ENCODE assay signal across 1 fruit fly cellular context in genomic region chr3L:4102496-4103257, dm6.
A peak's percentile ranks its signal among the peaks of the same experiment; 100 is the strongest.
TF ChIP-seq lines count a peak whose summit lies in the region.

Gene CG14995 (minus strand): TSS chr3L:4103256.

TF ChIP-seq in whole organism, embryonic, 481 proteins besides CTCF, POLR2A, EP300 and RAD21 (continued from another document and continues in another):
- TF ChIP-seq ac (GFP tag; optimal IDR thresholded peaks at IDR 0.05; lab: Kevin White, UChicago) = no peak
- peak; percentile 61 to 86 for TF ChIP-seq Trl (optimal IDR thresholded peaks at IDR 0.05; lab: Kevin White, UChicago)
- no peak for TF ChIP-seq Trl (GFP tag; optimal IDR thresholded peaks at IDR 0.05; lab: Kevin White, UChicago)
- no peak for TF ChIP-seq CG10431 (GFP tag; optimal IDR thresholded peaks at IDR 0.05; lab: Kevin White, UChicago)
- no peak for TF ChIP-seq CG14667 (GFP tag; IDR thresholded peaks at IDR 0.05; lab: Robert Waterston, UW)
- TF ChIP-seq Ravus (GFP tag; IDR thresholded peaks at IDR 0.05; lab: Robert Waterston, UW) = no peak
- TF ChIP-seq CG4707 (GFP tag; optimal IDR thresholded peaks at IDR 0.05; lab: Kevin White, UChicago) = no peak
- TF ChIP-seq CG8478 (optimal IDR thresholded peaks at IDR 0.05; lab: Kevin White, UChicago) = no peak
- no peak for TF ChIP-seq CG13775 (GFP tag; optimal IDR thresholded peaks at IDR 0.05; lab: Kevin White, UChicago)
- no peak for TF ChIP-seq CG13624 (GFP tag; optimal IDR thresholded peaks at IDR 0.05; lab: Kevin White, UChicago)
- TF ChIP-seq Antp (GFP tag; optimal IDR thresholded peaks at IDR 0.05; lab: Kevin White, UChicago) = no peak
- TF ChIP-seq NK7.1 (GFP tag; optimal IDR thresholded peaks at IDR 0.05; lab: Kevin White, UChicago) = no peak
- TF ChIP-seq Nf-YC (tag; optimal IDR thresholded peaks at IDR 0.05; lab: Kevin White, UChicago) = peak; percentile 31
- TF ChIP-seq Bdp1 (GFP tag; optimal IDR thresholded peaks at IDR 0.05; lab: Kevin White, UChicago) = no peak
- no peak for TF ChIP-seq Sox100B (GFP tag; optimal IDR thresholded peaks at IDR 0.05; lab: Kevin White, UChicago)
- no peak for TF ChIP-seq h (optimal IDR thresholded peaks at IDR 0.05; lab: Kevin White, UChicago)
- no peak for TF ChIP-seq lmd (GFP tag; IDR thresholded peaks at IDR 0.05; lab: Robert Waterston, UW)
- peak; percentile 41 for TF ChIP-seq slbo (GFP tag; IDR thresholded peaks at IDR 0.05; lab: Robert Waterston, UW)
- TF ChIP-seq CG12071 (GFP tag; optimal IDR thresholded peaks at IDR 0.05; lab: Kevin White, UChicago) = peak; percentile 61
- TF ChIP-seq Bgb (GFP tag; IDR thresholded peaks at IDR 0.05; lab: Robert Waterston, UW; ENCODE audit: partially characterized antibody) = peak; percentile 70
- no peak for TF ChIP-seq yki (optimal IDR thresholded peaks at IDR 0.05; lab: Kevin White, UChicago)
- TF ChIP-seq dm (GFP tag; optimal IDR thresholded peaks at IDR 0.05; lab: Kevin White, UChicago) = no peak
- TF ChIP-seq CrebB (tag; optimal IDR thresholded peaks at IDR 0.05; lab: Kevin White, UChicago) = no peak
- no peak for TF ChIP-seq CG10565 (GFP tag; optimal IDR thresholded peaks at IDR 0.05; lab: Kevin White, UChicago)
- no peak for TF ChIP-seq twi (tag; optimal IDR thresholded peaks at IDR 0.05; lab: Kevin White, UChicago)
- no peak for TF ChIP-seq CG1024 (GFP tag; IDR thresholded peaks at IDR 0.05; lab: Robert Waterston, UW)
- TF ChIP-seq hbn (GFP tag; IDR thresholded peaks at IDR 0.05; lab: Robert Waterston, UW; ENCODE audit: partially characterized antibody) = peak; percentile 38
- no peak for TF ChIP-seq CG31441 (GFP tag; IDR thresholded peaks at IDR 0.05; lab: Robert Waterston, UW)
- TF ChIP-seq sob (GFP tag; IDR thresholded peaks at IDR 0.05; lab: Robert Waterston, UW) = no peak; the same call in 1 of the 2 replicates
- TF ChIP-seq CG7786 (GFP tag; optimal IDR thresholded peaks at IDR 0.05; lab: Kevin White, UChicago) = no peak
- TF ChIP-seq CG15269 (tag; optimal IDR thresholded peaks at IDR 0.05; lab: Kevin White, UChicago) = no peak
- no peak for TF ChIP-seq CG11723 (GFP tag; optimal IDR thresholded peaks at IDR 0.05; lab: Kevin White, UChicago)
- no peak for TF ChIP-seq CG10147 (GFP tag; optimal IDR thresholded peaks at IDR 0.05; lab: Kevin White, UChicago)
- TF ChIP-seq oc (tag; optimal IDR thresholded peaks at IDR 0.05; lab: Kevin White, UChicago) = peak; percentile 67
- TF ChIP-seq C15 (GFP tag; IDR thresholded peaks at IDR 0.05; lab: Robert Waterston, UW) = no peak
- peak; percentile 61 for TF ChIP-seq pzg (GFP tag; optimal IDR thresholded peaks at IDR 0.05; lab: Kevin White, UChicago)
- no peak for TF ChIP-seq CG5953 (GFP tag; IDR thresholded peaks at IDR 0.05; lab: Robert Waterston, UW)
- TF ChIP-seq PHDP (tag; optimal IDR thresholded peaks at IDR 0.05; lab: Kevin White, UChicago) = peak; percentile 50
- no peak for TF ChIP-seq onecut (GFP tag; IDR thresholded peaks at IDR 0.05; lab: Robert Waterston, UW)
- no peak for TF ChIP-seq vfl (GFP tag; optimal IDR thresholded peaks at IDR 0.05; lab: Kevin White, UChicago)
- TF ChIP-seq dmrt99B (tag; optimal IDR thresholded peaks at IDR 0.05; lab: Kevin White, UChicago) = peak; percentile 21
- peak; percentile 39 for TF ChIP-seq CG17385 (GFP tag; optimal IDR thresholded peaks at IDR 0.05; lab: Kevin White, UChicago)
- no peak for TF ChIP-seq CG33557 (GFP tag; optimal IDR thresholded peaks at IDR 0.05; lab: Kevin White, UChicago)
- no peak for TF ChIP-seq org-1 (GFP tag; optimal IDR thresholded peaks at IDR 0.05; lab: Kevin White, UChicago)
- TF ChIP-seq CG8944 (GFP tag; optimal IDR thresholded peaks at IDR 0.05; lab: Kevin White, UChicago) = no peak
- no peak for TF ChIP-seq CG30020 (tag; optimal IDR thresholded peaks at IDR 0.05; lab: Kevin White, UChicago)
- TF ChIP-seq Dip3 (GFP tag; optimal IDR thresholded peaks at IDR 0.05; lab: Kevin White, UChicago) = no peak
- TF ChIP-seq trh (GFP tag; optimal IDR thresholded peaks at IDR 0.05; lab: Kevin White, UChicago) = no peak
- TF ChIP-seq CG7839 (tag; optimal IDR thresholded peaks at IDR 0.05; lab: Kevin White, UChicago) = peak; percentile 4
- no peak for TF ChIP-seq CG7556 (GFP tag; optimal IDR thresholded peaks at IDR 0.05; lab: Kevin White, UChicago)
- no peak for TF ChIP-seq CG14441 (GFP tag; IDR thresholded peaks at IDR 0.05; lab: Robert Waterston, UW)
- no peak for TF ChIP-seq insv (GFP tag; optimal IDR thresholded peaks at IDR 0.05; lab: Kevin White, UChicago)
- TF ChIP-seq chm (GFP tag; IDR thresholded peaks at IDR 0.05; lab: Robert Waterston, UW) = peak; percentile 74; the same call in 1 of the 2 replicates
- no peak for TF ChIP-seq sim (GFP tag; IDR thresholded peaks at IDR 0.05; lab: Robert Waterston, UW)
- no peak for TF ChIP-seq CG14050 (GFP tag; IDR thresholded peaks at IDR 0.05; lab: Robert Waterston, UW)
- TF ChIP-seq lov (optimal IDR thresholded peaks at IDR 0.05; lab: Kevin White, UChicago) = no peak
- TF ChIP-seq lov (GFP tag; IDR thresholded peaks at IDR 0.05; lab: Robert Waterston, UW) = no peak
- no peak for TF ChIP-seq mld (GFP tag; IDR thresholded peaks at IDR 0.05; lab: Robert Waterston, UW; ENCODE audit: partially characterized antibody)
- TF ChIP-seq NFAT (GFP tag; IDR thresholded peaks at IDR 0.05; lab: Robert Waterston, UW) = no peak
- no peak for TF ChIP-seq grn (GFP tag; optimal IDR thresholded peaks at IDR 0.05; lab: Kevin White, UChicago)
- TF ChIP-seq ci (GFP tag; IDR thresholded peaks at IDR 0.05; lab: Robert Waterston, UW) = peak; percentile 72; the same call in 2 of the 3 replicates
- no peak for TF ChIP-seq CG43689 (GFP tag; IDR thresholded peaks at IDR 0.05; lab: Robert Waterston, UW)
- TF ChIP-seq jumu (GFP tag; optimal IDR thresholded peaks at IDR 0.05; lab: Kevin White, UChicago) = no peak
- no peak for TF ChIP-seq H2.0 (GFP tag; IDR thresholded peaks at IDR 0.05; lab: Robert Waterston, UW)
- TF ChIP-seq CG6683 (GFP tag; optimal IDR thresholded peaks at IDR 0.05; lab: Kevin White, UChicago) = no peak
- no peak for TF ChIP-seq NfI (GFP tag; optimal IDR thresholded peaks at IDR 0.05; lab: Kevin White, UChicago)
- no peak for TF ChIP-seq CG14965 (GFP tag; optimal IDR thresholded peaks at IDR 0.05; lab: Kevin White, UChicago; ENCODE audit: borderline replicate concordance)
- TF ChIP-seq Spps (tag; optimal IDR thresholded peaks at IDR 0.05; lab: Kevin White, UChicago) = no peak
- TF ChIP-seq lbe (GFP tag; optimal IDR thresholded peaks at IDR 0.05; lab: Kevin White, UChicago) = peak; percentile 65
- TF ChIP-seq tna (GFP tag; IDR thresholded peaks at IDR 0.05; lab: Robert Waterston, UW; ENCODE audit: partially characterized antibody) = peak; percentile 42; the same call in 1 of the 2 replicates
- no peak for TF ChIP-seq bcd (GFP tag; optimal IDR thresholded peaks at IDR 0.05; lab: Kevin White, UChicago)
- TF ChIP-seq Neu2 (GFP tag; optimal IDR thresholded peaks at IDR 0.05; lab: Kevin White, UChicago; ENCODE audit: borderline replicate concordance) = no peak
- TF ChIP-seq CG4328 (GFP tag; optimal IDR thresholded peaks at IDR 0.05; lab: Kevin White, UChicago) = peak; percentile 29
- no peak for TF ChIP-seq pfk (GFP tag; optimal IDR thresholded peaks at IDR 0.05; lab: Kevin White, UChicago)
- peak; percentile 49; the same call in 1 of the 2 replicates for TF ChIP-seq vvl (GFP tag; IDR thresholded peaks at IDR 0.05; lab: Robert Waterston, UW)
- peak; percentile 96 for TF ChIP-seq chinmo (GFP tag; IDR thresholded peaks at IDR 0.05; lab: Robert Waterston, UW; ENCODE audit: partially characterized antibody)
- no peak for TF ChIP-seq p53 (GFP tag; optimal IDR thresholded peaks at IDR 0.05; lab: Kevin White, UChicago)
- no peak for TF ChIP-seq CG3838 (GFP tag; optimal IDR thresholded peaks at IDR 0.05; lab: Kevin White, UChicago)
- TF ChIP-seq Rx (GFP tag; IDR thresholded peaks at IDR 0.05; lab: Robert Waterston, UW) = no peak
- no peak for TF ChIP-seq Oaz (GFP tag; IDR thresholded peaks at IDR 0.05; lab: Robert Waterston, UW)
- TF ChIP-seq Side (GFP tag; optimal IDR thresholded peaks at IDR 0.05; lab: Kevin White, UChicago) = no peak
- no peak for TF ChIP-seq CG17328 (GFP tag; IDR thresholded peaks at IDR 0.05; lab: Robert Waterston, UW)
- TF ChIP-seq dysf (GFP tag; IDR thresholded peaks at IDR 0.05; lab: Robert Waterston, UW) = no peak; the same call in 2 of the 3 replicates
- no peak for TF ChIP-seq shn (GFP tag; optimal IDR thresholded peaks at IDR 0.05; lab: Kevin White, UChicago)
- peak; percentile 75; the same call in 1 of the 3 replicates for TF ChIP-seq CG34422 (GFP tag; IDR thresholded peaks at IDR 0.05; lab: Robert Waterston, UW)
- TF ChIP-seq CG12236 (GFP tag; optimal IDR thresholded peaks at IDR 0.05; lab: Kevin White, UChicago) = no peak
- no peak for TF ChIP-seq Bteb2 (GFP tag; optimal IDR thresholded peaks at IDR 0.05; lab: Kevin White, UChicago)
- no peak for TF ChIP-seq usp (GFP tag; optimal IDR thresholded peaks at IDR 0.05; lab: Kevin White, UChicago)
- no peak for TF ChIP-seq ranshi (GFP tag; IDR thresholded peaks at IDR 0.05; lab: Robert Waterston, UW)
- no peak for TF ChIP-seq gce (GFP tag; IDR thresholded peaks at IDR 0.05; lab: Robert Waterston, UW)
- no peak for TF ChIP-seq CG10209 (GFP tag; optimal IDR thresholded peaks at IDR 0.05; lab: Kevin White, UChicago)
- TF ChIP-seq Pdp1 (GFP tag; optimal IDR thresholded peaks at IDR 0.05; lab: Kevin White, UChicago) = peak in 1 of 2 experiments; percentile 81
- no peak for TF ChIP-seq Abd-B (GFP tag; optimal IDR thresholded peaks at IDR 0.05; lab: Kevin White, UChicago)
- peak; percentile 78 for TF ChIP-seq Dref (GFP tag; IDR thresholded peaks at IDR 0.05; lab: Robert Waterston, UW)
- TF ChIP-seq mam (GFP tag; optimal IDR thresholded peaks at IDR 0.05; lab: Kevin White, UChicago) = no peak
- TF ChIP-seq nerfin-2 (GFP tag; IDR thresholded peaks at IDR 0.05; lab: Robert Waterston, UW; ENCODE audit: partially characterized antibody) = no peak
- TF ChIP-seq CG6854 (GFP tag; optimal IDR thresholded peaks at IDR 0.05; lab: Kevin White, UChicago) = peak; percentile 53
- TF ChIP-seq nmo (GFP tag; optimal IDR thresholded peaks at IDR 0.05; lab: Kevin White, UChicago) = no peak
- peak; percentile 51 for TF ChIP-seq fd64A (GFP tag; optimal IDR thresholded peaks at IDR 0.05; lab: Kevin White, UChicago)
- no peak for TF ChIP-seq YL-1 (GFP tag; optimal IDR thresholded peaks at IDR 0.05; lab: Kevin White, UChicago)
- peak; percentile 59 for TF ChIP-seq Doc3 (GFP tag; IDR thresholded peaks at IDR 0.05; lab: Robert Waterston, UW; ENCODE audit: partially characterized antibody)
- TF ChIP-seq Dp (GFP tag; optimal IDR thresholded peaks at IDR 0.05; lab: Kevin White, UChicago) = peak; percentile 72
- TF ChIP-seq Aef1 (GFP tag; IDR thresholded peaks at IDR 0.05; lab: Robert Waterston, UW) = no peak
- peak; percentile 48 for TF ChIP-seq CG31365 (tag; optimal IDR thresholded peaks at IDR 0.05; lab: Kevin White, UChicago)
- TF ChIP-seq run (tag; optimal IDR thresholded peaks at IDR 0.05; lab: Kevin White, UChicago) = no peak
- TF ChIP-seq cg (GFP tag; optimal IDR thresholded peaks at IDR 0.05; lab: Kevin White, UChicago) = peak; percentile 87
- TF ChIP-seq CG31388 (GFP tag; optimal IDR thresholded peaks at IDR 0.05; lab: Kevin White, UChicago) = no peak
- TF ChIP-seq CG18619 (GFP tag; optimal IDR thresholded peaks at IDR 0.05; lab: Kevin White, UChicago) = no peak
- no peak for TF ChIP-seq CG12219 (GFP tag; optimal IDR thresholded peaks at IDR 0.05; lab: Kevin White, UChicago)
- no peak for TF ChIP-seq slp2 (GFP tag; optimal IDR thresholded peaks at IDR 0.05; lab: Kevin White, UChicago)
- TF ChIP-seq pho (GFP tag; optimal IDR thresholded peaks at IDR 0.05; lab: Kevin White, UChicago) = no peak
- peak; percentile 67 for TF ChIP-seq D19A (tag; optimal IDR thresholded peaks at IDR 0.05; lab: Kevin White, UChicago)
- no peak for TF ChIP-seq CG11247 (GFP tag; IDR thresholded peaks at IDR 0.05; lab: Robert Waterston, UW)
- TF ChIP-seq CG32532 (GFP tag; IDR thresholded peaks at IDR 0.05; lab: Robert Waterston, UW) = no peak; the same call in 1 of the 2 replicates
- TF ChIP-seq CG8765 (GFP tag; IDR thresholded peaks at IDR 0.05; lab: Robert Waterston, UW) = no peak
- no peak for TF ChIP-seq gem (tag; optimal IDR thresholded peaks at IDR 0.05; lab: Kevin White, UChicago)
- TF ChIP-seq Dfd (GFP tag; optimal IDR thresholded peaks at IDR 0.05; lab: Kevin White, UChicago) = no peak
- no peak for TF ChIP-seq schlank (tag; optimal IDR thresholded peaks at IDR 0.05; lab: Kevin White, UChicago)
- TF ChIP-seq Optix (GFP tag; IDR thresholded peaks at IDR 0.05; lab: Robert Waterston, UW) = no peak
- no peak for TF ChIP-seq Gug (GFP tag; IDR thresholded peaks at IDR 0.05; lab: Robert Waterston, UW)
- peak; percentile 79 for TF ChIP-seq BtbVII (GFP tag; optimal IDR thresholded peaks at IDR 0.05; lab: Kevin White, UChicago)
- no peak for TF ChIP-seq CG7928 (GFP tag; optimal IDR thresholded peaks at IDR 0.05; lab: Kevin White, UChicago)
- TF ChIP-seq odd (GFP tag; optimal IDR thresholded peaks at IDR 0.05; lab: Kevin White, UChicago) = peak; percentile 14
- peak; percentile 12 for TF ChIP-seq Max (GFP tag; optimal IDR thresholded peaks at IDR 0.05; lab: Kevin White, UChicago)
- TF ChIP-seq ems (GFP tag; optimal IDR thresholded peaks at IDR 0.05; lab: Kevin White, UChicago) = no peak
- TF ChIP-seq kah (GFP tag; optimal IDR thresholded peaks at IDR 0.05; lab: Kevin White, UChicago) = peak; percentile 37
- TF ChIP-seq Atf-2 (GFP tag; optimal IDR thresholded peaks at IDR 0.05; lab: Kevin White, UChicago) = no peak
- TF ChIP-seq eve (GFP tag; optimal IDR thresholded peaks at IDR 0.05; lab: Kevin White, UChicago) = no peak
- TF ChIP-seq CG1233 (GFP tag; optimal IDR thresholded peaks at IDR 0.05; lab: Kevin White, UChicago) = no peak
- TF ChIP-seq Ada2b (GFP tag; IDR thresholded peaks at IDR 0.05; lab: Robert Waterston, UW) = no peak
- no peak for TF ChIP-seq phol (tag; optimal IDR thresholded peaks at IDR 0.05; lab: Kevin White, UChicago)
- no peak for TF ChIP-seq CG6175 (GFP tag; IDR thresholded peaks at IDR 0.05; lab: Robert Waterston, UW)
- peak; percentile 31 for TF ChIP-seq exex (tag; optimal IDR thresholded peaks at IDR 0.05; lab: Kevin White, UChicago)
- TF ChIP-seq ap (GFP tag; IDR thresholded peaks at IDR 0.05; lab: Robert Waterston, UW) = no peak
- peak; percentile 92 for TF ChIP-seq psq (GFP tag; optimal IDR thresholded peaks at IDR 0.05; lab: Kevin White, UChicago)
- TF ChIP-seq crol (GFP tag; IDR thresholded peaks at IDR 0.05; lab: Robert Waterston, UW) = no peak
- no peak for TF ChIP-seq z (GFP tag; IDR thresholded peaks at IDR 0.05; lab: Robert Waterston, UW)
- no peak for TF ChIP-seq Stat92E (GFP tag; optimal IDR thresholded peaks at IDR 0.05; lab: Kevin White, UChicago)
